Fruit fly (Drosophila melanogaster): ENCODE measurements around the gene tal-1A.

Gene tal-1A

DNA sequence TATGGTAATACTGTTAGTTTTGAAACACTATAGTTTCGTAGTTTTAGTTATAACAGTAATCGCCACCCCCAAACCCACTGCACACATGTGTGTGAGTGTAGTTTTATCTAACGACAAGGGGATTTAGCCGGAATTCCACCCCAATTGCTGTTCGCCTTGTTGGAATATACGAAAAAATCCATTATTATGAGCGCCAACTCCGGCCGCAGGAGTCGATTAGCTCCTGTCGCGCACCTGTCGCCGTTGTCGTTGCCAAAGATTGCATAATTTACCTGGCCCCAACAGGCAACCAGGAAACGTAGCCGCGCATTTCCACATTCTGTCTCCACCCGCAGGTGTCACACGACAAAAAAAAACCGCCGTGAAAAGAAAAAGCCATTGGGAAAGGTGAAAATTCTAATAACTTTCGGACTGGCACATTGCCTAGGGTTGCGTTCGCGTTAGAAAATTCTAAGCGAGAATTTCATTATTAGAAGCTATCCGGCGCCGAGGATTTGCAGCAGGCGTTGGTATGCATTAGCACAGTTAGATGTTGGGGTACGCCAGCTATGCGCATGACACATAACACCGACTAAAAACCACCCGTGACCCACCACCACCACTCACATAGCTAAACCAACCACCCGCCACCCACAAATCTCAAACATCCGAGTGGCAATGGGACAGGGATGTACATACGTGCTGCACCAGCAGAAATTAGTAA, 9.6 kb upstream of the tal-1A start (continued):
- TF ChIP-seq mirr (GFP tag; optimal IDR thresholded peaks at IDR 0.05), result no peak
- TF ChIP-seq CG10979 (tag; optimal IDR thresholded peaks at IDR 0.05), result no peak

DNA sequence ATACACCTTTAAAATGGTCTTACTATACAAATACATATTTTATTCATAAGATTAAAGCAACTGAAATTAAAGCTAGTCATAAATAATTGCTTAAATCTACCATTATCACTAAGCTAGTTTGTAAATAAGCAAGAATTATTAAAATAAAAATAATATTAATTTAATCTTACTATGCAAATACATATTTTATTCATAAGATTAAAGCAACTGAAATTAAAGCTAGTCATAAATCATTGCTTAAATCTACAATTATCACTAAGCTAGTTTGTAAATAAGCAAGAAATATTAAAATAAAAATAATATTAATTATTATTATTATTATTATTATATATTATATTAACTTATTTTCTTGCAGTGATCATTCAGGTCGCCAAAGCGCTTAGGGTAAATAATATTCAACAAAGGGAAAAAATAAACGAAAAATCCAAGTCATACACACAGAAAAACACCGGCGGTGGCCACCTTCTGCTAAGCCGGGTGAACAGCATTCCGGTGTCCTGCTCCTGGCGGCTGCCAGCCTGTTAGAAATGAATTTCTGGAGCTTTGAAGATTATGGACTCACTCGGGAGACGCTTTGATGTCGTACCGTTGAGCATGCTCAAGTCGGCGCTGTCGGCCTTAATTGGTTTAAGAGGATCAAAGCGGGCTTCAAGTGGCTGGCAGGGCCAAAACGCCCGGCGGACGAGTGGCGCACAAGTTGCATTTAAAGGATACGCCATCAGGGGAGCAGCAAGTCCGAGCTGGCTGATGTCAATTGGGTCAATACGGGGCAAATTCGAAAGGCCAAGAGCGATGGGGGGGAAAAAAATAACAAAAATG, 8.8 kb upstream of the tal-1A start:
- TF ChIP-seq MESR4 (GFP tag; optimal IDR thresholded peaks at IDR 0.05), result no peak
- no peak for TF ChIP-seq Hr39 (optimal IDR thresholded peaks at IDR 0.05)
- no peak for TF ChIP-seq jing (GFP tag; optimal IDR thresholded peaks at IDR 0.05)
- TF ChIP-seq CG33557 (GFP tag; optimal IDR thresholded peaks at IDR 0.05), result no peak
- peak; percentile 31 for TF ChIP-seq CG2120 (GFP tag; optimal IDR thresholded peaks at IDR 0.05)
- TF ChIP-seq crol (GFP tag; IDR thresholded peaks at IDR 0.05), result no peak
- TF ChIP-seq BEAF-32 (GFP tag; optimal IDR thresholded peaks at IDR 0.05), result no peak
- no peak for TF ChIP-seq cad (GFP tag; optimal IDR thresholded peaks at IDR 0.05)
- peak; percentile 34 for TF ChIP-seq CG9437 (GFP tag; optimal IDR thresholded peaks at IDR 0.05)
- TF ChIP-seq vfl (GFP tag; optimal IDR thresholded peaks at IDR 0.05), result no peak
- TF ChIP-seq CG30431 (GFP tag; optimal IDR thresholded peaks at IDR 0.05), result no peak
- TF ChIP-seq CG6854 (GFP tag; optimal IDR thresholded peaks at IDR 0.05), result no peak
- no peak for TF ChIP-seq CG10654 (GFP tag; optimal IDR thresholded peaks at IDR 0.05)
- TF ChIP-seq ara (GFP tag; IDR thresholded peaks at IDR 0.05), result 0 out of 2 replicates have a peak, but pooled peaks have one; percentile 18
- TF ChIP-seq bbx (GFP tag; IDR thresholded peaks at IDR 0.05; ENCODE audit: partially characterized antibody), result no peak
- no peak for TF ChIP-seq NC2β (GFP tag; optimal IDR thresholded peaks at IDR 0.05)
- TF ChIP-seq tap (tag; optimal IDR thresholded peaks at IDR 0.05), result no peak
- peak; percentile 10 for TF ChIP-seq CG8388 (GFP tag; optimal IDR thresholded peaks at IDR 0.05)
- TF ChIP-seq Sin3A (optimal IDR thresholded peaks at IDR 0.05), result no peak
- TF ChIP-seq Fer1 (GFP tag; optimal IDR thresholded peaks at IDR 0.05), result peak; percentile 54
- no peak for TF ChIP-seq Hand (GFP tag; optimal IDR thresholded peaks at IDR 0.05)
- TF ChIP-seq Oli (tag; optimal IDR thresholded peaks at IDR 0.05), result peak; percentile 37
- TF ChIP-seq D (optimal IDR thresholded peaks at IDR 0.05), result no peak
- TF ChIP-seq D (GFP tag; optimal IDR thresholded peaks at IDR 0.05), result peak; percentile 38
- TF ChIP-seq CG11695 (GFP tag; IDR thresholded peaks at IDR 0.05), result no peak
- TF ChIP-seq CG14667 (GFP tag; IDR thresholded peaks at IDR 0.05), result no peak
- no peak for TF ChIP-seq CG3065 (GFP tag; optimal IDR thresholded peaks at IDR 0.05)
- TF ChIP-seq oc (tag; optimal IDR thresholded peaks at IDR 0.05), result no peak
- TF ChIP-seq Hmx (GFP tag; optimal IDR thresholded peaks at IDR 0.05), result no peak
- peak; percentile 59 for TF ChIP-seq grau (tag; optimal IDR thresholded peaks at IDR 0.05)
- no peak for TF ChIP-seq CG10431 (GFP tag; optimal IDR thresholded peaks at IDR 0.05)
- TF ChIP-seq CkIIα-i1 (GFP tag; IDR thresholded peaks at IDR 0.05), result no peak
- TF ChIP-seq Fer2 (tag; optimal IDR thresholded peaks at IDR 0.05), result no peak
- no peak for TF ChIP-seq repo (GFP tag; optimal IDR thresholded peaks at IDR 0.05)
- peak; percentile 59 for TF ChIP-seq dmrt99B (tag; optimal IDR thresholded peaks at IDR 0.05)
- peak; percentile 29 for TF ChIP-seq fd96Cb (tag; optimal IDR thresholded peaks at IDR 0.05)
- TF ChIP-seq CG17385 (GFP tag; optimal IDR thresholded peaks at IDR 0.05), result peak; percentile 32
- peak; percentile 42 for TF ChIP-seq cwo (GFP tag; optimal IDR thresholded peaks at IDR 0.05)
- TF ChIP-seq jumu (GFP tag; optimal IDR thresholded peaks at IDR 0.05), result no peak
- peak; percentile 100 for TF ChIP-seq sd (tag; optimal IDR thresholded peaks at IDR 0.05)
- no peak for TF ChIP-seq CG3838 (GFP tag; optimal IDR thresholded peaks at IDR 0.05)
- no peak for TF ChIP-seq CG15479 (GFP tag; optimal IDR thresholded peaks at IDR 0.05)
- TF ChIP-seq Ssrp (tag; optimal IDR thresholded peaks at IDR 0.05), result peak; percentile 10
- TF ChIP-seq Trl (optimal IDR thresholded peaks at IDR 0.05), result no peak
- no peak for TF ChIP-seq Trl (GFP tag; optimal IDR thresholded peaks at IDR 0.05)
- no peak for TF ChIP-seq CG1529 (GFP tag; optimal IDR thresholded peaks at IDR 0.05)

Measured in whole organism, embryonic.